Fruit fly (Drosophila melanogaster): Measurements from ENCODE around the gene RpL10Aa.

Gene RpL10Aa

dm6 chr3R:15084461-15085106 is 47.4 kb downstream of the RpL10Aa start:
- TF ChIP-seq Crg-1 (GFP tag; optimal IDR thresholded peaks at IDR 0.05) (no peak), CG1620 (GFP tag; optimal IDR thresholded peaks at IDR 0.05) (no peak), Mnt (GFP tag; optimal IDR thresholded peaks at IDR 0.05) (no peak), kay (GFP tag; ENCODE audit: borderline replicate concordance) (no peak), toe (GFP tag; optimal IDR thresholded peaks at IDR 0.05) (no peak), cnc (optimal IDR thresholded peaks at IDR 0.05) (no peak), Clk (GFP tag; optimal IDR thresholded peaks at IDR 0.05) (no peak), CG14711 (tag; optimal IDR thresholded peaks at IDR 0.05) (no peak), CG12768 (GFP tag; optimal IDR thresholded peaks at IDR 0.05) (no peak), CG11617 (GFP tag; optimal IDR thresholded peaks at IDR 0.05) (no peak), CG7101 (tag; optimal IDR thresholded peaks at IDR 0.05) (no peak), pad (GFP tag; optimal IDR thresholded peaks at IDR 0.05) (no peak), CG7045 (GFP tag; optimal IDR thresholded peaks at IDR 0.05) (no peak), tj (GFP tag; optimal IDR thresholded peaks at IDR 0.05) (no peak), bab1 (GFP tag; optimal IDR thresholded peaks at IDR 0.05) (no peak), CG5204 (GFP tag; optimal IDR thresholded peaks at IDR 0.05) (no peak)

dm6 chr3R:15087043-15087442 is 49.9 kb downstream of the RpL10Aa start:
- TF ChIP-seq tj (GFP tag; optimal IDR thresholded peaks at IDR 0.05) (peak; percentile 81), cic (GFP tag; optimal IDR thresholded peaks at IDR 0.05) (no peak), CG7101 (tag; optimal IDR thresholded peaks at IDR 0.05) (no peak), cnc (optimal IDR thresholded peaks at IDR 0.05) (no peak)
